Worm (Caenorhabditis elegans): ENCODE measurements around the gene clec-186.

clec-186 gene

ce11 chrIV:12842121-12842520, 23.8 kb upstream of the clec-186 start:
- TF ChIP-seq ceh-83 (GFP tag; optimal IDR thresholded peaks at IDR 0.05) (no peak), zip-8 (tag; optimal IDR thresholded peaks at IDR 0.05) (no peak), pha-4 (tag; optimal IDR thresholded peaks at IDR 0.05) (no peak), unc-39 (tag; optimal IDR thresholded peaks at IDR 0.05) (no peak), lsy-2 (tag; optimal IDR thresholded peaks at IDR 0.05) (no peak), blmp-1 (tag; optimal IDR thresholded peaks at IDR 0.05) (no peak), lin-13 (tag; optimal IDR thresholded peaks at IDR 0.05) (no peak), unc-62 (GFP tag; optimal IDR thresholded peaks at IDR 0.05) (no peak), bed-3 (GFP tag; optimal IDR thresholded peaks at IDR 0.05) (no peak), hlh-1 (tag; optimal IDR thresholded peaks at IDR 0.05) (no peak), sem-2 (GFP tag; optimal IDR thresholded peaks at IDR 0.05) (no peak), unc-120 (tag; optimal IDR thresholded peaks at IDR 0.05; ENCODE audit: poor library complexity, severe bottlenecking) (no peak), ces-1 (GFP tag; optimal IDR thresholded peaks at IDR 0.05) (no peak), elt-3 (tag; optimal IDR thresholded peaks at IDR 0.05) (no peak), mab-5 (tag; optimal IDR thresholded peaks at IDR 0.05) (no peak), ceh-39 (tag; optimal IDR thresholded peaks at IDR 0.05) (no peak), nhr-12 (tag; optimal IDR thresholded peaks at IDR 0.05) (no peak), elt-1 (tag; optimal IDR thresholded peaks at IDR 0.05; ENCODE audit: borderline replicate concordance, insufficient read depth) (no peak)

ce11 chrIV:12842895-12843294, 23.0 kb upstream of the clec-186 start:
- TF ChIP-seq unc-62 (GFP tag; optimal IDR thresholded peaks at IDR 0.05) (no peak), ces-1 (GFP tag; optimal IDR thresholded peaks at IDR 0.05) (peak; percentile 75), unc-120 (tag; optimal IDR thresholded peaks at IDR 0.05; ENCODE audit: poor library complexity, severe bottlenecking) (no peak), blmp-1 (tag; optimal IDR thresholded peaks at IDR 0.05) (no peak), ceh-83 (GFP tag; optimal IDR thresholded peaks at IDR 0.05) (no peak), mep-1 (tag; optimal IDR thresholded peaks at IDR 0.05) (no peak)

- peak; percentile 67 for TF ChIP-seq ces-1 (GFP tag; optimal IDR thresholded peaks at IDR 0.05)
- no peak for TF ChIP-seq nhr-12 (tag; optimal IDR thresholded peaks at IDR 0.05)
- no peak for TF ChIP-seq nhr-76 (tag; optimal IDR thresholded peaks at IDR 0.05)
Observed at ce11 chrIV:12845596-12845995, 20.3 kb upstream of the clec-186 start, which contains the start of gene txt-19. TSS of gene txt-19 (plus strand) at chrIV:12845899.

- no peak for TF ChIP-seq ceh-43 (GFP tag; optimal IDR thresholded peaks at IDR 0.05)
- TF ChIP-seq ces-1 (GFP tag; optimal IDR thresholded peaks at IDR 0.05) = peak; percentile 16
- no peak for TF ChIP-seq nhr-76 (tag; optimal IDR thresholded peaks at IDR 0.05)
- TF ChIP-seq drap-1 (GFP tag; optimal IDR thresholded peaks at IDR 0.05) = no peak
Observed at ce11 chrIV:12849030-12849560, 16.8 kb upstream of the clec-186 start, which contains the start of gene srf-3. TSS of gene srf-3 (plus strand) at chrIV:12849510.

ce11 chrIV:12854372-12855114, 11.4 kb upstream of the clec-186 start:
- TF ChIP-seq nhr-28 (tag; optimal IDR thresholded peaks at IDR 0.05) (no peak), mep-1 (tag; optimal IDR thresholded peaks at IDR 0.05) (no peak), mab-5 (tag; optimal IDR thresholded peaks at IDR 0.05) (no peak), flh-1 (GFP tag; optimal IDR thresholded peaks at IDR 0.05) (no peak), unc-39 (tag; optimal IDR thresholded peaks at IDR 0.05) (no peak), lsy-2 (tag; optimal IDR thresholded peaks at IDR 0.05) (no peak), elt-3 (tag; optimal IDR thresholded peaks at IDR 0.05) (no peak), ceh-39 (tag; optimal IDR thresholded peaks at IDR 0.05) (no peak), M03D4.4 (tag; optimal IDR thresholded peaks at IDR 0.05) (no peak), ces-1 (GFP tag; optimal IDR thresholded peaks at IDR 0.05) (no peak), nhr-76 (tag; optimal IDR thresholded peaks at IDR 0.05) (no peak), lin-13 (tag; optimal IDR thresholded peaks at IDR 0.05) (no peak), hlh-1 (tag; optimal IDR thresholded peaks at IDR 0.05) (peak; percentile 89), lin-32 (GFP tag; optimal IDR thresholded peaks at IDR 0.05) (no peak), ztf-11 (tag; optimal IDR thresholded peaks at IDR 0.05) (no peak), tbx-8 (GFP tag; optimal IDR thresholded peaks at IDR 0.05) (no peak), cnd-1 (tag; optimal IDR thresholded peaks at IDR 0.05) (peak; percentile 74), sptf-1 (tag; optimal IDR thresholded peaks at IDR 0.05) (no peak), ceh-83 (GFP tag; optimal IDR thresholded peaks at IDR 0.05) (no peak), nhr-2 (tag; optimal IDR thresholded peaks at IDR 0.05) (peak; percentile 54)
